Worm (Caenorhabditis elegans): ENCODE data around the gene Y110A2AR.1.

DNA sequence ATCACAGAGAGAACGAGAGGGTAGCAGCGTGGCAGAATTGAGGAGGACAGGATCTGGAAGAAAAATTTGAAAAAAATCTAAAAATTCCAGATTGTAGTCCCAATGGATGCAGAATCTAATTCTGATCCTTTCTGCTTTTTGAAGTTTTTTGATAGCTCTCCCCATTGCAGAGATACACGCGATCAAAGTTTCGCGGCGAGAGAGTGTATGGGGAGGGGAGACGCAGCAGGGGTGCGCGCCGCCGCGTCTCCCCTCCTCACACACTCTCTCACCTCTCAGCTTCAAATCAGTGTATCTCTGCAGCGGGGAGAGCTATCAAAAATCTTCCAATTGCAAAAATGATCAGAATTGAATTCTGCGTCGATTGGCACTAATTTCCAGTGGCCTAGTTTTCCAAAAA lies 38.4 kb upstream of the Y110A2AR.1 start:
- TF ChIP-seq nhr-237 (tag; optimal IDR thresholded peaks at IDR 0.05) (no peak), skn-1 (tag; optimal IDR thresholded peaks at IDR 0.05) (no peak), ztf-11 (tag; optimal IDR thresholded peaks at IDR 0.05) (no peak), unc-39 (tag; optimal IDR thresholded peaks at IDR 0.05) (no peak), Y5F2A.4 (GFP tag; optimal IDR thresholded peaks at IDR 0.05) (no peak), aly-2 (tag; optimal IDR thresholded peaks at IDR 0.05) (no peak)

Measured in whole organism, L4 larva.